Worm (Caenorhabditis elegans): ENCODE results near the gene C02F5.3.

The C02F5.3 gene

DNA sequence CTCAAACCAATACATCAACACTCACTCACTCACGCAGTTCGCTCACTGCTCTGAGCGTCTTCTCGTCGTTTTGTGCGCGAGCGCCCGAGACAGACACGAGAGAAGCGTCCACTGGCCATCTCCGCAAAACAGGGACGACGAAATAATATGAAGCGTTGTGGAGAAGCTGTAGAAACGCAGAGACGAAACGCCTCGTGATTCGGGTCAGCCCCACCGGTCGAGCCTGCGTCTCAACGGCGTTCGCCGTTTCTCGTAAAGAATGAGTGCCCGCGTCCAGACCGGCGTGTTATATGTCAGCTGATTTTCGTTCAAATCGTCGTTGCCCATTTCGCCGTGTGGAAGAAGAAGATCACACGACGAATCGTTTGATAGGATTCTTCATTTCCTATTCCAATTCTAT lies 18.2 kb upstream of the C02F5.3 start, which contains the start of gene fbxl-1 (continued):
- TF ChIP-seq lin-38 (GFP tag; IDR thresholded peaks at IDR 0.05) = peak; percentile 59
- TF ChIP-seq tag-97 (GFP tag; IDR thresholded peaks at IDR 0.05) = no peak
- peak; percentile 45; the same call in 1 of the 2 replicates for TF ChIP-seq mdt-29 (GFP tag; IDR thresholded peaks at IDR 0.05)
- TF ChIP-seq tra-1 (GFP tag; IDR thresholded peaks at IDR 0.05) = no peak
- TF ChIP-seq zfp-3 (GFP tag; conservative IDR thresholded peaks at IDR 0.05) = 0 out of 2 replicates have a peak, but pooled peaks have one; percentile 11
- peak; percentile 73 for TF ChIP-seq F37D6.2 (tag; optimal IDR thresholded peaks at IDR 0.05)
- no peak for TF ChIP-seq egl-27 (tag; optimal IDR thresholded peaks at IDR 0.05)
- no peak for TF ChIP-seq zip-11 (GFP tag; IDR thresholded peaks at IDR 0.05)
- TF ChIP-seq ceh-82 (tag; optimal IDR thresholded peaks at IDR 0.05) = no peak
- TF ChIP-seq Y5F2A.4 (GFP tag; optimal IDR thresholded peaks at IDR 0.05) = no peak
- peak; percentile 73 for TF ChIP-seq dve-1 (tag; optimal IDR thresholded peaks at IDR 0.05; ENCODE audit: insufficient read depth)
- peak; percentile 80 for TF ChIP-seq ceh-20 (GFP tag; IDR thresholded peaks at IDR 0.05)
- no peak for TF ChIP-seq ceh-62 (tag; optimal IDR thresholded peaks at IDR 0.05)
- TF ChIP-seq arid-1 (GFP tag; conservative IDR thresholded peaks at IDR 0.05) = peak; percentile 64
- TF ChIP-seq zag-1 (tag; optimal IDR thresholded peaks at IDR 0.05) = no peak
- TF ChIP-seq Y105C5A.15 (GFP tag; IDR thresholded peaks at IDR 0.05) = no peak
- TF ChIP-seq ces-1 (GFP tag; optimal IDR thresholded peaks at IDR 0.05) = no peak
- TF ChIP-seq daf-16 (GFP tag; optimal IDR thresholded peaks at IDR 0.05) = no peak
- peak; percentile 64 for TF ChIP-seq daf-16 (tag; optimal IDR thresholded peaks at IDR 0.05)
- TF ChIP-seq vab-7 (GFP tag; IDR thresholded peaks at IDR 0.05) = peak; percentile 62
- TF ChIP-seq nhr-41 (GFP tag; IDR thresholded peaks at IDR 0.05) = no peak
- TF ChIP-seq hlh-30 (tag; optimal IDR thresholded peaks at IDR 0.05; ENCODE audit: insufficient read depth) = peak; percentile 99
- TF ChIP-seq aly-2 (tag; optimal IDR thresholded peaks at IDR 0.05) = peak; percentile 28
- TF ChIP-seq nhr-42 (GFP tag; IDR thresholded peaks at IDR 0.05) = peak; percentile 41; the same call in 1 of the 2 replicates

- TF ChIP-seq Y48G9A.11 (GFP tag; IDR thresholded peaks at IDR 0.05) = no peak
- TF ChIP-seq zip-2 (tag; optimal IDR thresholded peaks at IDR 0.05) = no peak
- TF ChIP-seq unc-62 (GFP tag; optimal IDR thresholded peaks at IDR 0.05 in 1 of 2) = peak in 1 of 2 experiments; percentile 79
- TF ChIP-seq unc-62 (tag; optimal IDR thresholded peaks at IDR 0.05) = no peak
- TF ChIP-seq mes-2 (tag; optimal IDR thresholded peaks at IDR 0.05; ENCODE audit: poor library complexity, severe bottlenecking) = no peak
- TF ChIP-seq nhr-42 (GFP tag; IDR thresholded peaks at IDR 0.05) = 0 out of 2 replicates have a peak, but pooled peaks have one; percentile 50
- TF ChIP-seq duxl-1 (tag; optimal IDR thresholded peaks at IDR 0.05; ENCODE audit: poor library complexity) = no peak
These were observed 16.8 kb upstream of the C02F5.3 start for ce11 chrIII:8228916-8229315.

DNA sequence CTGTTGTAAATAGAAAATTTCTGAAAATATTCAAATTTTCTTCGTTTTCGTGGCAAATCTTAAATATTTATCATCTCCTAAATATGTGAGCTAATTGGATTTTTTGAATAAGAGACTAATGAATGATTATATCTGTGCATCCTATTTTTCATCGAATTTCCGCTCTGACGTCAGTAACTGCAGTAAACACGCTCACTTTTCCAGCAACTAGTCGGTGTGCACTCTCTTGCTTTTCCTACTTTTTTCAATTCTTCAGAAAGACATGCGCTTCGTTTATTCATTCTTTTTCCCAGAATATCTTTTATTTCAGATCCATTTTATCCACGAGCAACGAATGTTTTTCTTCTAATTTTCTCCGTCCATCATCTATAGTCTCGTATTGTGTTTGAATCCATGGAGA lies 16.2 kb upstream of the C02F5.3 start:
- no peak for TF ChIP-seq mdt-29 (GFP tag; IDR thresholded peaks at IDR 0.05)
- no peak for TF ChIP-seq unc-39 (tag; optimal IDR thresholded peaks at IDR 0.05)
- TF ChIP-seq nhr-6 (tag; optimal IDR thresholded peaks at IDR 0.05) = no peak
- no peak for TF ChIP-seq lim-7 (GFP tag; IDR thresholded peaks at IDR 0.05)
- TF ChIP-seq mdl-1 (tag; optimal IDR thresholded peaks at IDR 0.05) = no peak
- 0 out of 2 replicates have a peak, but pooled peaks have one; percentile 13 for TF ChIP-seq lin-38 (GFP tag; IDR thresholded peaks at IDR 0.05)
- no peak for TF ChIP-seq zip-2 (tag; optimal IDR thresholded peaks at IDR 0.05)
- TF ChIP-seq jun-1 (tag; optimal IDR thresholded peaks at IDR 0.05) = no peak
- no peak for TF ChIP-seq nhr-10 (tag; optimal IDR thresholded peaks at IDR 0.05)
- no peak for TF ChIP-seq nhr-77 (tag; optimal IDR thresholded peaks at IDR 0.05)
- TF ChIP-seq F37D6.2 (tag; optimal IDR thresholded peaks at IDR 0.05) = peak; percentile 11
- TF ChIP-seq spr-1 (tag; optimal IDR thresholded peaks at IDR 0.05) = no peak
- TF ChIP-seq snpc-1.2 (GFP tag; IDR thresholded peaks at IDR 0.05) = no peak
- TF ChIP-seq unc-130 (GFP tag; optimal IDR thresholded peaks at IDR 0.05) = no peak
- 0 out of 2 replicates have a peak, but pooled peaks have one; percentile 6 for TF ChIP-seq hmg-1.1 (GFP tag; IDR thresholded peaks at IDR 0.05)
- TF ChIP-seq lsy-2 (tag; optimal IDR thresholded peaks at IDR 0.05) = peak in 1 of 2 experiments; percentile 15
- TF ChIP-seq T20F7.1 (GFP tag; optimal IDR thresholded peaks at IDR 0.05) = no peak
- no peak for TF ChIP-seq lin-13 (GFP tag; optimal IDR thresholded peaks at IDR 0.05)
- TF ChIP-seq nhr-11 (tag; optimal IDR thresholded peaks at IDR 0.05) = peak; percentile 27
- TF ChIP-seq T26A8.4 (GFP tag; IDR thresholded peaks at IDR 0.05) = no peak
- 0 out of 2 replicates have a peak, but pooled peaks have one; percentile 41 for TF ChIP-seq ctbp-1 (GFP tag; IDR thresholded peaks at IDR 0.05)

Measured in whole organism, L4 larva.